Worm (Caenorhabditis elegans) whole organism, L4 larva: ENCODE measurements around the gene Y75B8A.39.

ENCODE experiments used
- R02D3.7 ChIP-seq: fragments of 150-350 bp; sonication (generic microtip); optimal IDR thresholded peaks from 3 replicates; lab custom pipeline; 2014; ENCODE audit warnings: missing biosample characterization, missing genetic modification characterization
- Y5F2A.4 ChIP-seq: fragments of 200-800 bp; sonication (Bioruptor generic); optimal IDR thresholded peaks from 2 replicates; lab custom pipeline; 2018; ENCODE audit warnings: mild to moderate bottlenecking, missing genetic modification characterization, missing compliant biosample characterization
- ceh-28 ChIP-seq: fragments of 150-350 bp; optimal IDR thresholded peaks from 2 replicates; lab custom pipeline; 2014; ENCODE audit warnings: missing biosample characterization, missing genetic modification reagents, missing genetic modification characterization
- ceh-82 ChIP-seq: sonication (generic microtip); optimal IDR thresholded peaks from 2 replicates; lab custom pipeline; 2017; ENCODE audit warnings: missing biosample characterization, missing genetic modification characterization
- madf-9 ChIP-seq: fragments of 200-800 bp; sonication (Bioruptor generic); conservative IDR thresholded peaks from 2 replicates; pipeline ENCODE4 v1.3.6; 2022; ENCODE audit warnings: missing genetic modification reagents, missing genetic modification characterization, missing compliant biosample characterization
- nhr-11 ChIP-seq: fragments of 150-350 bp; optimal IDR thresholded peaks from 2 replicates; lab custom pipeline; 2014; ENCODE audit warnings: missing biosample characterization, missing genetic modification characterization

- TF ChIP-seq ceh-82 (tag; lab: Kevin White, UChicago) (no peak), R02D3.7 (tag; lab: Kevin White, UChicago) (no peak), Y5F2A.4 (GFP tag; lab: Kevin White, UChicago) (no peak), madf-9 (no peak), ceh-28 (tag; lab: Kevin White, UChicago) (no peak), nhr-11 (tag; lab: Kevin White, UChicago) (no peak)
Measured at ce11 chrIII:12292465-12292864, 20.5 kb upstream of the Y75B8A.39 start.
